1 fruit fly cellular context compared by ENCODE assay signal in the genomic region with DNA sequence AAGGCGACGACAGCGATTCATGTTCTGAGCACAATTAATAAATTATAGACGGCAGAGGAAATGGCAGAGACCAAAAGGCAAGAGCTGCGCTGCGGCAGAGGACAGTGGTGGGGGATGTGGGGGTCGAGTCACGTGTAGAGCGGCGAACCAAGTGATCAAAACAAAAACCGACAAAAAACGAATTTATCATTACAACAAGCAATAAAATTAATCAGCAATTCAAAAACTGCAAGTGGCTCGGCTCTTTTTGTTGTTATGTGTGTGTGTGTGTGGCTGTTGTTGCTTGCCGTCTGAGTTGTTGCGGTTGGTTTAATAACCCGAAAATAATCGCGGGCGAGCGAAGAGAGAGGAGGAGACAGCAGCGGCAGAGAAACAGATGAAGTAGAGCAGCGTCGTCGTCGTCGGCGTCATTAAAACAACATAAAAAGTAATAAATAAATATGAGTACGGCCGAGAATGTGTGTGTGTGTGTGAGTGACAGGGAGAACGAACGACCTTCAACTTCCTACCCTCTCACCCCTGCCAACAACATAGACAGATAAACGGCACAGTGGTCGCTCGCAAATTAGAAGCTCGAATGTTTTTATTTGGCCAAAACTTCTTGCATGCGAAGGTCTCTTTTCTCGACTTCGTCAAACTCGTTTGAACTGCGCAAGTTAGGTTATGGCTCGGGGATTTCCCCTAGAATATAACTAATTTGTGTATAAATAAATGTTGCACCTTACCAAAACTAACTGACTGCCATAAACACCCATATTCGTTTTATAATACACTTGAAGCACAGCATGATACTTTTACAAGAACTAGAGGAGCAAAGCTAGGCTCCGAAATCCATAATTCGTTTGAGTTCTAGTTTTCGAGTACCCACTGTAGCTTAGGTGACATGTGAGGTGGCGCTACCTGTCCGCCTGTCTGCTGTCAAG.
A peak's percentile ranks its signal among the peaks of the same experiment; 100 is the strongest.
TF ChIP-seq lines count a peak whose summit lies in the region.

No protein-coding gene starts in this region.

TF ChIP-seq in whole organism, embryonic, 481 proteins besides CTCF, POLR2A, EP300 and RAD21 (continued from another document):
- TF ChIP-seq gce (GFP tag; IDR thresholded peaks at IDR 0.05; lab: Robert Waterston, UW) (no peak), CG14014 (GFP tag; IDR thresholded peaks at IDR 0.05; lab: Robert Waterston, UW) (no peak), Opbp (GFP tag; IDR thresholded peaks at IDR 0.05; lab: Robert Waterston, UW; ENCODE audit: partially characterized antibody) (no peak), CG10462 (GFP tag; optimal IDR thresholded peaks at IDR 0.05; lab: Kevin White, UChicago) (peak; percentile 11), CG18619 (GFP tag; optimal IDR thresholded peaks at IDR 0.05; lab: Kevin White, UChicago) (peak; percentile 76), CG11504 (tag; optimal IDR thresholded peaks at IDR 0.05; lab: Kevin White, UChicago) (peak; percentile 87), CG9609 (GFP tag; optimal IDR thresholded peaks at IDR 0.05; lab: Kevin White, UChicago) (peak; percentile 71), ssp (GFP tag; IDR thresholded peaks at IDR 0.05; lab: Robert Waterston, UW) (no peak), Doc2 (GFP tag; IDR thresholded peaks at IDR 0.05; lab: Robert Waterston, UW) (no peak), az2 (GFP tag; optimal IDR thresholded peaks at IDR 0.05; lab: Kevin White, UChicago) (peak; percentile 60), CG14710 (tag; optimal IDR thresholded peaks at IDR 0.05; lab: Kevin White, UChicago) (peak; percentile 77), gcm (GFP tag; optimal IDR thresholded peaks at IDR 0.05; lab: Kevin White, UChicago) (peak; percentile 42), dati (GFP tag; IDR thresholded peaks at IDR 0.05; lab: Robert Waterston, UW) (no peak), stc (GFP tag; IDR thresholded peaks at IDR 0.05; lab: Robert Waterston, UW) (no peak)
